Fruit fly (Drosophila melanogaster): Measurements from ENCODE around the gene Usp39.

The Usp39 gene

DNA sequence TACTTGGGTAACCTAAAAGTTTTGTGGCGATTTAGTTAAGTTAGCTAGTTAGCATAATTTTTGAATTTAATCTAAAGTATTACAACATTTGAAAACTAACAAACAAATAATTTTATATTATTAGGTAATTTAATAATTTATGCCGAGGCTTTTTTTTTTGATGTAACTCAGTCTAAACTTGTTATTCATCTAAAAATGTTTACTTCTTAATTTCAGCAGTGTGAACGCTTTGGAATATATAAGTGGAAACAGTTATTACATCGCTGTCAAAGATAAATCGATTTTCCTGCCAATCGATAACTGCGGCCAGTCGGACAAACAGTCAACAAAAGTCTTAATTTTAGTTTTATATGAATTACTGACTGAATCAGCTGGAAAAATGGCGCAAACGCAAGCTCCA, at the start of gene Usp39 (continued):
- TF ChIP-seq CG3163 (GFP tag; optimal IDR thresholded peaks at IDR 0.05) (no peak), fru (optimal IDR thresholded peaks at IDR 0.05) (no peak), CG3065 (GFP tag; optimal IDR thresholded peaks at IDR 0.05) (no peak), CG11085 (GFP tag; IDR thresholded peaks at IDR 0.05) (no peak), Doc2 (GFP tag; IDR thresholded peaks at IDR 0.05) (no peak), CG12155 (GFP tag; optimal IDR thresholded peaks at IDR 0.05) (peak; percentile 15), row (GFP tag; IDR thresholded peaks at IDR 0.05) (peak; percentile 80), CG8290 (GFP tag; optimal IDR thresholded peaks at IDR 0.05) (no peak), CG8290 (tag; optimal IDR thresholded peaks at IDR 0.05) (no peak), Atf-2 (GFP tag; optimal IDR thresholded peaks at IDR 0.05) (no peak), YL-1 (GFP tag; optimal IDR thresholded peaks at IDR 0.05) (peak; percentile 35), stc (GFP tag; IDR thresholded peaks at IDR 0.05) (no peak), sim (GFP tag; IDR thresholded peaks at IDR 0.05) (no peak), sug (tag; optimal IDR thresholded peaks at IDR 0.05) (no peak), Scr (GFP tag; IDR thresholded peaks at IDR 0.05; ENCODE audit: partially characterized antibody) (peak; percentile 56), Taf1 (GFP tag; IDR thresholded peaks at IDR 0.05) (no peak), Spps (tag; optimal IDR thresholded peaks at IDR 0.05) (no peak), crp (GFP tag; optimal IDR thresholded peaks at IDR 0.05) (no peak), CG11456 (GFP tag; IDR thresholded peaks at IDR 0.05) (peak; percentile 46; the same call in 1 of the 3 replicates), Usf (GFP tag; optimal IDR thresholded peaks at IDR 0.05) (no peak), Hmx (GFP tag; optimal IDR thresholded peaks at IDR 0.05) (no peak), repo (GFP tag; optimal IDR thresholded peaks at IDR 0.05) (no peak), hkb (optimal IDR thresholded peaks at IDR 0.05) (no peak), hkb (GFP tag; IDR thresholded peaks at IDR 0.05) (no peak), CG11723 (GFP tag; optimal IDR thresholded peaks at IDR 0.05) (no peak), CG13296 (GFP tag; optimal IDR thresholded peaks at IDR 0.05) (no peak), CG11560 (tag; IDR thresholded peaks at IDR 0.05) (peak; percentile 26; the same call in 1 of the 3 replicates), CG15479 (GFP tag; optimal IDR thresholded peaks at IDR 0.05) (no peak), CG12236 (GFP tag; optimal IDR thresholded peaks at IDR 0.05) (no peak), CG14860 (GFP tag; IDR thresholded peaks at IDR 0.05; ENCODE audit: partially characterized antibody) (peak; percentile 61; the same call in 2 of the 3 replicates), Hand (GFP tag; optimal IDR thresholded peaks at IDR 0.05) (no peak)

DNA sequence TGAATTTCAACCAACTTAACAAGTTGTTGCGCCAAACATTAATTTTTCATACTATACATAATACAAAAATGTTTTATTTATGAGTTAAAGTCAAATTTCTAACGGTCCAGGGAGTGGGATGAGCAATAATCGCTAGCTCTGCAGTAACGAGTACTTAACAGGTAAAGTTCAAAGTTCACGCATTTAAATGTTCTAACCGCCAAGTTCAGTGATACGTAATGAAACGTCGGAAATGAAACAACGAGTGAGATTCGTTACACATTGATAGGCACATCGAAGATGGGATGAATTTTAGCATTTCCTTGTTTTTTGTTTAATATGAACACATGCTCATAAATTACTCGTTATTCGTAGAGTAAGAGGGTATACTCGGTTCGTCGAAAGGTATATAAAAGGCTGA, 45.9 kb upstream of the Usp39 start:
- TF ChIP-seq CG4282 (GFP tag; optimal IDR thresholded peaks at IDR 0.05) (no peak), Hr78 (GFP tag; optimal IDR thresholded peaks at IDR 0.05) (peak in 1 of 2 experiments; percentile 31), pfk (GFP tag; optimal IDR thresholded peaks at IDR 0.05) (peak; percentile 76), CG12155 (GFP tag; optimal IDR thresholded peaks at IDR 0.05) (peak; percentile 72), CG11695 (GFP tag; IDR thresholded peaks at IDR 0.05) (no peak), salm (tag; optimal IDR thresholded peaks at IDR 0.05) (no peak), Aef1 (GFP tag; IDR thresholded peaks at IDR 0.05) (no peak), Hr51 (GFP tag; optimal IDR thresholded peaks at IDR 0.05) (peak in 1 of 2 experiments; percentile 15)

DNA sequence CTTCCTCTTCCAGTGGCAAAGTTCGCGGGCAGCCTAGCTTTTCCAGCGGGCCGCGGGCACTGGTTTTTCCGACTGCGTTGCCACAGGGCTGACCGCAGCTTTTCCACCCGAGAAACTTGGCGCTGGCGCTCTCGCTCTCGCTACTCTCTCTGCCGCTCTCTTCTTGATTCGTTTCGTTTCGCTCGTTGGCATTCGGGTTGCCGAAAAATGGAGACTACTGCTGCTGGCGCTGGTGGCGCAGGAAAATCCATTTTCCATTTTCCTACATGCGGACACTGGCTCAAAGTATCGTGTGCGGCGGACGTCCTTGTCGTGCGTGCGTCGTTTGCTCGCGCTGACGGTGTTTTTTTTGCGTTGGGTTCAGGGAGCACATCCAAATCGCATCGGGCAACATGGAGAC, 45.0 kb upstream of the Usp39 start, which contains the start of gene CG42450:
Gene CG42450, plus strand, starts transcription at position 249 of the 400 bp plus-strand sequence.
- TF ChIP-seq CG15073 (GFP tag; optimal IDR thresholded peaks at IDR 0.05), result no peak
- TF ChIP-seq CG6791 (GFP tag; IDR thresholded peaks at IDR 0.05; ENCODE audit: partially characterized antibody), result peak; percentile 39; the same call in 1 of the 3 replicates
- TF ChIP-seq CG18599 (GFP tag; optimal IDR thresholded peaks at IDR 0.05), result peak; percentile 8
- no peak for TF ChIP-seq CG2712 (tag; optimal IDR thresholded peaks at IDR 0.05)
- no peak for TF ChIP-seq CG11093 (GFP tag; IDR thresholded peaks at IDR 0.05)
- TF ChIP-seq CG12155 (GFP tag; optimal IDR thresholded peaks at IDR 0.05), result peak; percentile 65
- TF ChIP-seq BEAF-32 (GFP tag; optimal IDR thresholded peaks at IDR 0.05), result peak; percentile 29
- no peak for TF ChIP-seq CG7786 (GFP tag; optimal IDR thresholded peaks at IDR 0.05)
- TF ChIP-seq Hmr (GFP tag; optimal IDR thresholded peaks at IDR 0.05), result peak; percentile 1
- TF ChIP-seq hbn (GFP tag; IDR thresholded peaks at IDR 0.05; ENCODE audit: partially characterized antibody), result peak; percentile 29; the same call in 1 of the 2 replicates
- TF ChIP-seq Ets65A (GFP tag), result peak; percentile 3
- 0 out of 2 replicates have a peak, but pooled peaks have one; percentile 6 for TF ChIP-seq E2f2 (GFP tag; IDR thresholded peaks at IDR 0.05)
- no peak for TF ChIP-seq jumu (GFP tag; optimal IDR thresholded peaks at IDR 0.05)
- no peak for TF ChIP-seq bigmax (GFP tag; optimal IDR thresholded peaks at IDR 0.05)
- peak; percentile 13 for TF ChIP-seq pzg (GFP tag; optimal IDR thresholded peaks at IDR 0.05)
